Fruit fly (Drosophila melanogaster) whole organism, wandering third instar larva: ENCODE data around the gene Abp1.
A peak's percentile ranks its signal among the peaks of the same experiment; 100 is the strongest.

Experiments used
- CG32264 ChIP-seq: fragments of 200-800 bp; sonication (Bioruptor generic); optimal IDR thresholded peaks from 2 replicates; lab custom pipeline; 2016; ENCODE audit warnings: missing biosample characterization, missing genetic modification characterization
- CG9705 ChIP-seq: fragments of 200-800 bp; sonication (Bioruptor generic); optimal IDR thresholded peaks from 2 replicates; lab custom pipeline; 2018; ENCODE audit warnings: missing biosample characterization, mild to moderate bottlenecking, missing genetic modification characterization
- CrebA ChIP-seq: fragments of 200-800 bp; sonication (Bioruptor generic); optimal IDR thresholded peaks from 2 replicates; lab custom pipeline; 2016; ENCODE audit warnings: missing biosample characterization, mild to moderate bottlenecking, missing genetic modification characterization, borderline replicate concordance
- Dfd ChIP-seq: fragments of >200 bp; optimal IDR thresholded peaks from 2 replicates; lab custom pipeline; 2017; ENCODE audit warnings: missing biosample characterization, missing genetic modification characterization
- Dif ChIP-seq: fragments of 200-275, 200-300 bp; sonication (Bioruptor generic); optimal IDR thresholded peaks from 2 replicates; lab custom pipeline; 2018; ENCODE audit warnings: missing biosample characterization, missing genetic modification characterization; ENCODE audit not compliant: partially characterized antibody
- GATAd ChIP-seq: sonication (Bioruptor generic); optimal IDR thresholded peaks from 2 replicates; lab custom pipeline; 2016; ENCODE audit warnings: missing biosample characterization, missing genetic modification characterization
- HLH106 ChIP-seq: fragments of 200-800 bp; optimal IDR thresholded peaks from 3 replicates; lab custom pipeline; 2019; ENCODE audit warnings: missing biosample characterization, mild to moderate bottlenecking, missing genetic modification characterization, moderate library complexity
- Hnf4 ChIP-seq: fragments of 200-800 bp; sonication (Bioruptor generic); optimal IDR thresholded peaks from 2 replicates; lab custom pipeline; 2016; ENCODE audit warnings: missing biosample characterization, mild to moderate bottlenecking, missing genetic modification characterization
- Hr83 ChIP-seq: fragments of 200-300 bp; sonication (Bioruptor generic); optimal IDR thresholded peaks from 2 replicates; lab custom pipeline; 2016; ENCODE audit warnings: missing biosample characterization, mild to moderate bottlenecking, missing genetic modification characterization, moderate library complexity; ENCODE audit not compliant: poor library complexity, severe bottlenecking
- Jra ChIP-seq: sonication (Bioruptor generic); optimal IDR thresholded peaks from 2 replicates; lab custom pipeline; 2016; ENCODE audit warnings: missing biosample characterization, missing genetic modification characterization
- Mio ChIP-seq: sonication (Bioruptor generic); optimal IDR thresholded peaks from 2 replicates; lab custom pipeline; 2016; ENCODE audit warnings: missing biosample characterization, missing genetic modification characterization
- Myc ChIP-seq: fragments of >200 bp; optimal IDR thresholded peaks from 2 replicates; lab custom pipeline; 2017
- N ChIP-seq: fragments of >200 bp; optimal IDR thresholded peaks from 2 replicates; lab custom pipeline; 2018; ENCODE audit warnings: missing biosample characterization, missing external identifiers, missing genetic modification characterization
- OdsH ChIP-seq: fragments of 200-800 bp; sonication (Bioruptor generic); optimal IDR thresholded peaks from 2 replicates; lab custom pipeline; 2016; ENCODE audit warnings: missing biosample characterization, mild to moderate bottlenecking, missing genetic modification characterization
- Rel ChIP-seq, 2 experiments: fragments of 200-800 bp; sonication (Bioruptor generic) in 1 of 2; optimal IDR thresholded peaks; 2 replicates in 1 of 2; 3 replicates in 1 of 2; lab custom pipeline; 2016 to 2019; ENCODE audit warnings: mild to moderate bottlenecking in 2 of 2, missing biosample characterization in 2 of 2, missing genetic modification characterization in 2 of 2, moderate library complexity in 1 of 2
- Sp1 ChIP-seq: fragments of 200-800 bp; sonication (Bioruptor generic); optimal IDR thresholded peaks from 3 replicates; lab custom pipeline; 2019; ENCODE audit warnings: missing biosample characterization, mild to moderate bottlenecking, missing genetic modification characterization, moderate library complexity
- Vsx2 ChIP-seq: fragments of 200-300, 225-300 bp; sonication (Bioruptor generic); optimal IDR thresholded peaks from 2 replicates; lab custom pipeline; 2018; ENCODE audit warnings: missing biosample characterization, missing genetic modification characterization; ENCODE audit not compliant: partially characterized antibody
- br ChIP-seq: fragments of 200-800 bp; sonication (Bioruptor generic); optimal IDR thresholded peaks from 2 replicates; lab custom pipeline; 2016; ENCODE audit warnings: missing biosample characterization, missing genetic modification characterization
- brk ChIP-seq: fragments of 200-800 bp; sonication (Bioruptor generic); optimal IDR thresholded peaks from 2 replicates; lab custom pipeline; 2016; ENCODE audit warnings: missing biosample characterization, mild to moderate bottlenecking, missing genetic modification characterization
- dl ChIP-seq, 2 experiments: fragments of 175-275, 200-275 bp in 1 of 2; fragments of 200-275 bp in 1 of 2; sonication (Bioruptor generic); optimal IDR thresholded peaks; lab custom pipeline; 2018; ENCODE audit warnings: mild to moderate bottlenecking in 2 of 2, missing biosample characterization in 2 of 2, missing genetic modification characterization in 2 of 2, moderate library complexity in 2 of 2; ENCODE audit not compliant: partially characterized antibody in 2 of 2, insufficient read depth in 1 of 2
- dmrt93B ChIP-seq: fragments of 200-800 bp; sonication (Bioruptor generic); optimal IDR thresholded peaks from 2 replicates; lab custom pipeline; 2018; ENCODE audit warnings: missing biosample characterization, mild to moderate bottlenecking, missing genetic modification characterization
- ey ChIP-seq: fragments of 200-800 bp; sonication (Bioruptor generic); optimal IDR thresholded peaks from 2 replicates; lab custom pipeline; 2016; ENCODE audit warnings: missing biosample characterization, missing genetic modification characterization
- foxo ChIP-seq, 2 experiments: fragments of 200-800 bp; sonication (Bioruptor generic); optimal IDR thresholded peaks; 2 replicates in 1 of 2; 3 replicates in 1 of 2; lab custom pipeline; 2016 to 2017; ENCODE audit warnings: missing biosample characterization in 2 of 2, missing genetic modification characterization in 2 of 2
- fru ChIP-seq: fragments of 200-800 bp; sonication (Bioruptor generic); optimal IDR thresholded peaks from 3 replicates; lab custom pipeline; 2016; ENCODE audit warnings: missing biosample characterization, mild to moderate bottlenecking, missing genetic modification characterization
- h ChIP-seq: fragments of 200-800 bp; sonication (Bioruptor generic); optimal IDR thresholded peaks from 3 replicates; lab custom pipeline; 2016; ENCODE audit warnings: missing biosample characterization, mild to moderate bottlenecking, missing genetic modification characterization
- jim ChIP-seq: fragments of 175-275, 200-325 bp; sonication (Bioruptor generic); optimal IDR thresholded peaks from 2 replicates; lab custom pipeline; 2016; ENCODE audit warnings: missing biosample characterization, mild to moderate bottlenecking, missing genetic modification characterization
- lola ChIP-seq: fragments of >200 bp; optimal IDR thresholded peaks from 2 replicates; lab custom pipeline; 2017; ENCODE audit warnings: missing biosample characterization, missing genetic modification characterization
- psq ChIP-seq: fragments of 200-800 bp; sonication (Bioruptor generic); optimal IDR thresholded peaks from 3 replicates; lab custom pipeline; 2017; ENCODE audit warnings: missing biosample characterization, mild to moderate bottlenecking, missing genetic modification characterization, moderate library complexity
- rgr ChIP-seq: fragments of 200-800 bp; sonication (Bioruptor generic); optimal IDR thresholded peaks from 3 replicates; lab custom pipeline; 2016; ENCODE audit warnings: missing biosample characterization, mild to moderate bottlenecking, missing genetic modification characterization
- sage ChIP-seq: fragments of 200-800 bp; sonication (Bioruptor generic); optimal IDR thresholded peaks from 2 replicates; lab custom pipeline; 2016; ENCODE audit warnings: missing biosample characterization, mild to moderate bottlenecking, missing genetic modification characterization
- sv ChIP-seq: fragments of 200-800 bp; sonication (Bioruptor generic); optimal IDR thresholded peaks from 3 replicates; lab custom pipeline; 2016; ENCODE audit warnings: missing biosample characterization, missing genetic modification characterization
- tai ChIP-seq: sonication (Bioruptor generic); optimal IDR thresholded peaks from 2 replicates; lab custom pipeline; 2016; ENCODE audit warnings: missing biosample characterization, missing genetic modification characterization
- usp ChIP-seq: fragments of >200 bp; optimal IDR thresholded peaks from 2 replicates; lab custom pipeline; 2017; ENCODE audit warnings: missing biosample characterization, missing genetic modification characterization
- woc ChIP-seq: sonication (Bioruptor generic); optimal IDR thresholded peaks from 2 replicates; lab custom pipeline; 2016; ENCODE audit warnings: missing biosample characterization, mild to moderate bottlenecking, missing genetic modification characterization

The Abp1 gene

dm6 chr3L:13490689-13491348 is 4.7 kb upstream of the Abp1 start:
- TF ChIP-seq CrebA (GFP tag; lab: Kevin White, UChicago) (no peak), dmrt93B (GFP tag; lab: Kevin White, UChicago) (no peak), Mio (GFP tag; lab: Kevin White, UChicago) (no peak), Dfd (GFP tag; lab: Kevin White, UChicago) (no peak), brk (GFP tag; lab: Kevin White, UChicago) (no peak), jim (GFP tag; lab: Kevin White, UChicago) (no peak), Hr83 (GFP tag; lab: Kevin White, UChicago) (no peak), GATAd (GFP tag; lab: Kevin White, UChicago) (no peak), h (GFP tag; lab: Kevin White, UChicago) (no peak), foxo (GFP tag; optimal IDR thresholded peaks at IDR 0.05; lab: Kevin White, UChicago) (no peak), br (GFP tag; lab: Kevin White, UChicago) (no peak), Hnf4 (GFP tag; lab: Kevin White, UChicago) (no peak)

dm6 chr3L:13489193-13489752 is 3.2 kb upstream of the Abp1 start:
- TF ChIP-seq Rel (GFP tag; optimal IDR thresholded peaks at IDR 0.05; lab: Kevin White, UChicago) (no peak), Rel (tag; optimal IDR thresholded peaks at IDR 0.05; lab: Kevin White, UChicago) (no peak), usp (GFP tag; lab: Kevin White, UChicago) (no peak), rgr (GFP tag; lab: Kevin White, UChicago) (no peak), sv (GFP tag; lab: Kevin White, UChicago) (no peak), h (GFP tag; lab: Kevin White, UChicago) (no peak), jim (GFP tag; lab: Kevin White, UChicago) (no peak), fru (GFP tag; lab: Kevin White, UChicago) (no peak), Dfd (GFP tag; lab: Kevin White, UChicago) (no peak), dmrt93B (GFP tag; lab: Kevin White, UChicago) (no peak), N (GFP tag; lab: Kevin White, UChicago) (no peak), Vsx2 (no peak), CG9705 (GFP tag; lab: Kevin White, UChicago) (no peak), Hnf4 (GFP tag; lab: Kevin White, UChicago) (no peak), Myc (no peak), Sp1 (GFP tag; lab: Kevin White, UChicago) (no peak)

dm6 chr3L:13488129-13488876 is 2.2 kb upstream of the Abp1 start:
- no peak for TF ChIP-seq Hr83 (GFP tag; lab: Kevin White, UChicago)
- TF ChIP-seq lola (GFP tag; lab: Kevin White, UChicago), result no peak
- no peak for TF ChIP-seq tai (GFP tag; lab: Kevin White, UChicago)
- TF ChIP-seq Dif (GFP tag; lab: Kevin White, UChicago), result peak; percentile 8
- peak; percentile 10 for TF ChIP-seq Mio (GFP tag; lab: Kevin White, UChicago)
- TF ChIP-seq foxo (GFP tag; optimal IDR thresholded peaks at IDR 0.05; lab: Kevin White, UChicago), result peak in 1 of 2 experiments; percentile 52
- peak; percentile 34 for TF ChIP-seq Jra (GFP tag; lab: Kevin White, UChicago)
- TF ChIP-seq Sp1 (GFP tag; lab: Kevin White, UChicago), result peak; percentile 33
- no peak for TF ChIP-seq Rel (GFP tag; optimal IDR thresholded peaks at IDR 0.05; lab: Kevin White, UChicago)
- TF ChIP-seq Rel (tag; optimal IDR thresholded peaks at IDR 0.05; lab: Kevin White, UChicago), result peak; percentile 37
- TF ChIP-seq rgr (GFP tag; lab: Kevin White, UChicago), result peak; percentile 38
- TF ChIP-seq Dfd (GFP tag; lab: Kevin White, UChicago), result no peak
- TF ChIP-seq dmrt93B (GFP tag; lab: Kevin White, UChicago), result peak; percentile 38
- TF ChIP-seq HLH106, result peak; percentile 9
- TF ChIP-seq fru (GFP tag; lab: Kevin White, UChicago), result peak; percentile 35
- TF ChIP-seq Myc, result no peak
- no peak for TF ChIP-seq Vsx2
- no peak for TF ChIP-seq dl (GFP tag; optimal IDR thresholded peaks at IDR 0.05; lab: Kevin White, UChicago; ENCODE audit: insufficient read depth in 1 of 2, partially characterized antibody in 2 of 2)
- TF ChIP-seq CG32264 (GFP tag; lab: Kevin White, UChicago), result no peak
- peak; percentile 30 for TF ChIP-seq OdsH (GFP tag; lab: Kevin White, UChicago)
- peak; percentile 3 for TF ChIP-seq psq (GFP tag; lab: Kevin White, UChicago)
- TF ChIP-seq sage (GFP tag; lab: Kevin White, UChicago), result no peak
- no peak for TF ChIP-seq jim (GFP tag; lab: Kevin White, UChicago)
- peak; percentile 48 for TF ChIP-seq br (GFP tag; lab: Kevin White, UChicago)
- peak; percentile 39 for TF ChIP-seq ey (GFP tag; lab: Kevin White, UChicago)
- peak; percentile 71 for TF ChIP-seq woc
